Fruit fly (Drosophila melanogaster) S2 (cell line): ENCODE results near the gene CG3407.

ENCODE experiments used
- CG8478 ChIP-seq: fragments of >200 bp; optimal IDR thresholded peaks from 2 replicates; lab custom pipeline; 2018
- CTCF ChIP-seq, 2 experiments: fragments of >200 bp; optimal IDR thresholded peaks; 2 replicates each; lab custom pipeline; 2018

DNA sequence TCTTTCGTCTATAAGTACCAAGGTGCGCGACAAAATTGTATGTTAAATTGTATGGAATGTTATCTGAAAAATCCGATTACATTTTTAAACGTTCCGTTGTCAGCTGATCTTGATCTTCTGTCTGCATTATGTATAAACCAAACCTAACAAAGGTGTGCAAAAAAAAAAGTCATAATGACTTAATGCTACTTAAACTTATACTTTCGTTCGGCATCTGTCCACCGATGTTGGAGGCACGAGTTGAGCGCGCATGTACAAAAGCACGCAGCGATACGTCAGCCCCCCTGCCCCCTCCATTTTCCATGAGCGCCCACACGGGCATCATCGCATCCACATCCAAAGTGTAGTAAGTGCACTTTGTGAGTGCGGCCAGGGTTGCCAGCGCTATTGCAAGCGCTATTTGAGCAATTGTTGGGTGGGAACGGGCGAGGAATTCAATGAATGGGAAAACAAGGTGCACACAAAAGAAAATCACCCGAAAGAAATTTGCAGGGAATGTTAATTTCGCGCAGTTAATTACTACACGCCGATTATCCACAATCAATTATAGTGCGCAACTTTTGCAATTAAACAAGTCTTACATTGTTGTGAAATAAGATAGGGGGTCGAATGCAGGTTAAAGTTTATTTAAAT, 8.5 kb downstream of the CG3407 start:
- no peak for TF ChIP-seq CTCF (optimal IDR thresholded peaks at IDR 0.05; lab: Kevin White, UChicago)
- no peak for TF ChIP-seq CG8478
